Worm (Caenorhabditis elegans) whole organism, L4/young adult: ENCODE results near the gene C01G6.2.

Experiments
- W03F9.2 ChIP-seq: fragments of 150-350 bp; optimal IDR thresholded peaks from 2 replicates; lab custom pipeline; 2014; ENCODE audit warnings: missing biosample characterization, missing genetic modification characterization
- dao-5 ChIP-seq: sonication (generic microtip); optimal IDR thresholded peaks from 2 replicates; lab custom pipeline; 2016; ENCODE audit warnings: missing genotype, missing genetic modification characterization, moderate library complexity, missing compliant biosample characterization
- him-1 ChIP-seq: sonication (generic microtip); optimal IDR thresholded peaks from 2 replicates; lab custom pipeline; 2016; ENCODE audit warnings: missing genotype, missing genetic modification reagents, missing genetic modification characterization, missing compliant biosample characterization

The C01G6.2 gene

ce11 chrII:9315692-9316091, 48.8 kb downstream of the C01G6.2 start:
- TF ChIP-seq him-1 (no peak), dao-5 (tag; lab: Kevin White, UChicago) (no peak), W03F9.2 (tag; lab: Kevin White, UChicago) (no peak)

DNA sequence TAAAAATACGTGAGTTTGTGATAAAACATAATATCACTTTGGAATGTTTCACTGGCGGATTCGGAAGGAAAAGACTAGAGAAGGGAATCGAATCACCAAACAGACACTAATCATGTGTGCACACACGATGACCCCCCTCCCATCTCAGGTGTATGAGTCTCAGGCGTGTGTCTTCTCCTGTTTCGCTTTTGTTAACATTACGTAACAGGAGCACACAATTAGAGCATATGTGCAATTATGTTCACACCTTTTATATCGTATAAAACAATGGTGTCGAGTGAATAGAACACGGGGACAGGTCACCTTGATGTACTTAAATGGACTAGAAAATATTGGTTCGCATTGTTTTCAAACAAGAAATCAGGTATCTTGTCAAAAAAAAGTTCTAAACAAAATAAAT, 49.9 kb downstream of the C01G6.2 start:
- TF ChIP-seq him-1 (no peak), dao-5 (tag; lab: Kevin White, UChicago) (no peak), W03F9.2 (tag; lab: Kevin White, UChicago) (no peak)
